Worm (Caenorhabditis elegans) whole organism, late embryonic: ENCODE results near the gene pqn-54.

Experiments
- dve-1 ChIP-seq: sonication (generic microtip); optimal IDR thresholded peaks from 2 replicates; lab custom pipeline; 2017; ENCODE audit warnings: antibody characterized with exemption, mild to moderate bottlenecking, missing genetic modification characterization, missing compliant biosample characterization
- nhr-11 ChIP-seq: fragments of 150-350 bp; optimal IDR thresholded peaks from 2 replicates; lab custom pipeline; 2014; ENCODE audit warnings: missing biosample characterization, missing genetic modification characterization
- pha-4 ChIP-seq: fragments of 150-350 bp; optimal IDR thresholded peaks from 2 replicates; lab custom pipeline; 2018; ENCODE audit warnings: missing biosample characterization, missing genetic modification reagents, missing genetic modification characterization
- unc-86 ChIP-seq: sonication (generic microtip); optimal IDR thresholded peaks from 2 replicates; lab custom pipeline; 2016; ENCODE audit warnings: missing genetic modification characterization, missing compliant biosample characterization

- TF ChIP-seq unc-86 (tag; lab: Kevin White, UChicago) (no peak), pha-4 (no peak), dve-1 (tag; lab: Kevin White, UChicago) (no peak), nhr-11 (no peak)
These were observed at the start of gene pqn-54, which contains the start of gene fpn-1.2 for ce11 chrV:1464543-1465040.
